Worm (Caenorhabditis elegans) whole organism, dauer: ENCODE measurements around the gene gtap-1.
"Not testable (repeated sequence)": the region's sequence is repeated elsewhere in the genome, so short reads cannot be mapped to it uniquely, and the experiment has no call there.

ENCODE experiments used
- unc-62 ChIP-seq: sonication (generic microtip); optimal IDR thresholded peaks from 2 replicates; lab custom pipeline; 2017; ENCODE audit warnings: missing biosample characterization, missing genetic modification reagents, missing genetic modification characterization

Gene gtap-1

DNA sequence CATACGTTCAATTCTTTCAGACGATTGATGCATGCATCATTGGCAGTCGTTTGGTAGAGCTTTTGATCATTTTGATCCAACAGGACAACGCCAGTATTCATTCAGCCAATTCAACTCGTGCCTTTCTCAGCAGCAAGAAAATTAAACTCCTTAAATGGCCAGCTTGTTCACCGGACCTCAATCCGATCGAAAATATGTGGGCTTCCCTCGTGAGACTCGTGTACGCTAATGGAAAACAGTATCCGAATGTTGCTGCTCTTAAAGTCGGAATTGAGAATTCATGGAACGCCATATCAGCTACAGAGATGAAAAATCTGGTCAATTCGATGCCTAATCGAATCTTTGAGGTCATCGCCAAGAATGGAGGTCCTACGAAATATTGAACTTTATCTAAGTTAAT is 17.7 kb downstream of the gtap-1 start, which contains the start of gene wago-5:
Gene wago-5, minus strand, starts transcription at position 101 of the 400 bp plus-strand sequence.
- not testable (repeated sequence) for TF ChIP-seq unc-62 (GFP tag; lab: Kevin White, UChicago)

DNA sequence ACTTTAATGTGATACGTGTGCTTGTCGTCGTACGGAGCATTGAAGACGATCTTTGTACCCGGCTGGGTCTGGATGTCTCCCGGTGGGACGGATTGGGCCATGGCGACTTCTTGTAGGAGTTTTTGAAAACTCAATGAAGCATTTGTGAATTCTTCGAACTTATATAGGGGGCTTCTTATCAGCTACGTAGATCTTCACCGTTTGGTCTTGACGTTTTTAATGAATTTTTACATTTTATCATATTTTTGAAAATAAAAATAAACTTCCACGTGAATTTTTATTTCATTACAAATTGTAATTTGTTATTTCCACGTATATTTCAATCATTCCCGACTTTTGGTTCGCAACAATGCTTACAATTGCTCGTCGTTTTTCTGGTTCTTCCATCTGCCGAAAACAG is 22.8 kb downstream of the gtap-1 start, which contains the start of the genes msp-64 and ZK1248.5:
Gene msp-64, minus strand, starts transcription at position 101 of the 400 bp plus-strand sequence.
Gene ZK1248.5, plus strand, starts transcription at position 285 of the 400 bp plus-strand sequence.
- no peak for TF ChIP-seq unc-62 (GFP tag; lab: Kevin White, UChicago)

DNA sequence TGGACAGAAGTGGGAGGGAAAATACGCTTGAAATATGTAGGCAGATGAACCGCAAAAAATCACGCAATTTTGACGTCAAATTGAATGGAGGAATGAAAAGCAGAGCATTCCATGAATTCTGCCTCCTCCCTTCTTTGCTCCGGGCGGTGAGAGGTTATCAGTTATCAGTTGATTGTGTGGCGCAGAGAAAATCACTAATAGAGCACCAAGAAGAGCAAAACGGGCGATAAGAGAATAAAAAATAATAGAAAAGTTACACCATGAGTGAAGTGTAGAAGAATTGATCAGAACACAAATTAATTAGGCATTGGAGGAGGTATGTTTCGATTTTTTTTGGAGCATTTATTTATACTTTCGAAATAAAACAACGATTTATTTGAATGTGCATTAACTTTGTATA is 26.5 kb downstream of the gtap-1 start:
- no peak for TF ChIP-seq unc-62 (GFP tag; lab: Kevin White, UChicago)

DNA sequence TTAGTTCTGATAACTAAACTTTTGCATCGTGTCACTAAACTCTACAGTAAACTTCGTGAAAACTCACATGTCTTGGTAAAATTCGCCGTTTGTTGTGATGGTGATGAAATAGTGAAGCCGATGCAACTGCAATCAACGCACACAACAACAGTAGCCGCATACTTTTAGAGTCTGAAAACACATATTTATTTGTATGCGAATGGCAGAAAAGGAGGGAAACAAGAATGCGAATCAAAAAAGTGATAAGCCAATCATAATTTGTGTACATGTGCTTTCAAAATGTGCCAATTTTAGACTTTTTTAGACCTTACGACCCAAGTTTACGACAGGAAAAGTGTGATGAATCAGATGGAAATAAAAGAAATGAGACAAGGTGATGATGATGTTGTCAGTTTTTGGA is 27.7 kb downstream of the gtap-1 start, which contains the start of gene K05F1.10:
Gene K05F1.10, minus strand, starts transcription at position 171 of the 400 bp plus-strand sequence.
- no peak for TF ChIP-seq unc-62 (GFP tag; lab: Kevin White, UChicago)

DNA sequence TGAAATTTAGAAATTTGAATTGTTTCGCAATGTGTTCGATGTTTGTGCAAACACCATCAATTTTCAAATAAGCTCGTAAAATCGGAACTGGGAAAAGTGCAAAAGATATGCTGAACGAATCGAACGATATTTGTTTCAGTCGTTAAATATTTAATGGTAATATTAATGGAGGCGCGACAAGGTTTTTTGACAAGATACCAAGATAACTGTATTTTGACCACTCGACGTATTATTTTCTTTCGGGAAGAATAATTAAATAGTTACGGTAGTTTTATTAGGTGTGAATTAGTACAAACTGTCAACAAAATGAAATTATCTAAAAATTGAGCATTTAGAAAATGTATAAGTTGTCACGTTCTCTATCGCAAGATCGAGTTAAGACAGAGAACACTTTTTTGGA is 28.7 kb downstream of the gtap-1 start:
- no peak for TF ChIP-seq unc-62 (GFP tag; lab: Kevin White, UChicago)

DNA sequence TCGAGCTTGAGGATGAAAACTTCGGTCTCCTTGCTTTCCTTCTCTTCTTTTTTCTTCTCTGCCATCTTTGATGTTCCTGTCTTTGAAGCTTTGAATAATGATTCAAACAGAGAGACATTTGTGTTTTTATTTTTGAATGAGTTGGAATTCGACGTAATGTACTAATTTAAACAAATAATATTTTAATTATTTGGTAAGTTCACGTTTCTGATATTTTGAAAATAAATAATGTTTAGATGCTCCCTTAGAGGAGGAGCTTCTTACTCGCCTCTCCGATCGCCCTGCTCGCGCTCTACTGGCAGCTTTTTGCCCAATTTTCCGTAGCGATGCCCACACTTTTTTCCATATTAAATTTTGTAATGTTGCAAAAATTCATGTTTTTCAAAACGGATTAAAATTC is 32.0 kb downstream of the gtap-1 start, which contains the start of the genes K05F1.9 and K05F1.1:
Gene K05F1.9, minus strand, starts transcription at position 101 of the 400 bp plus-strand sequence.
Gene K05F1.1, plus strand, starts transcription at position 308 of the 400 bp plus-strand sequence.
- no peak for TF ChIP-seq unc-62 (GFP tag; lab: Kevin White, UChicago)

DNA sequence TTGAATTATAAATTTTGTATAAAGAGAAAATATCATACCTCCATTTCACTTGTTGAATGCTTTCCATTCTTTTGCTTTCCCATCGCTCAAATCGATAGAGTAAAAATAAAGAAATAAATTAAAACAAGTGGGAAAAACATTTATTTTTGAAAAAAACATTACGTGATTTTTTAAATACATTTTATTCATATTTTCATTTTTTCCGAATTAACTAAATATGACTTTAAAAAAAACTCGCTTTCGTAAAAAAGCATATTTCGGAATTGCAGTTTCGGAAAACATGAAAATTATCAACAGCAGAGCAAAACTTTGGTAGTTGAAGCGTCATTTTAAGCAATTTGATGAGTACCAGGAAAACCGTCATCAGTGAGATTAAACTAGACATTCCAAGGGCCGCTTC is 33.5 kb downstream of the gtap-1 start, which contains the start of gene K05F1.8:
Gene K05F1.8, minus strand, starts transcription at position 101 of the 400 bp plus-strand sequence.
- TF ChIP-seq unc-62 (GFP tag; lab: Kevin White, UChicago), result no peak

DNA sequence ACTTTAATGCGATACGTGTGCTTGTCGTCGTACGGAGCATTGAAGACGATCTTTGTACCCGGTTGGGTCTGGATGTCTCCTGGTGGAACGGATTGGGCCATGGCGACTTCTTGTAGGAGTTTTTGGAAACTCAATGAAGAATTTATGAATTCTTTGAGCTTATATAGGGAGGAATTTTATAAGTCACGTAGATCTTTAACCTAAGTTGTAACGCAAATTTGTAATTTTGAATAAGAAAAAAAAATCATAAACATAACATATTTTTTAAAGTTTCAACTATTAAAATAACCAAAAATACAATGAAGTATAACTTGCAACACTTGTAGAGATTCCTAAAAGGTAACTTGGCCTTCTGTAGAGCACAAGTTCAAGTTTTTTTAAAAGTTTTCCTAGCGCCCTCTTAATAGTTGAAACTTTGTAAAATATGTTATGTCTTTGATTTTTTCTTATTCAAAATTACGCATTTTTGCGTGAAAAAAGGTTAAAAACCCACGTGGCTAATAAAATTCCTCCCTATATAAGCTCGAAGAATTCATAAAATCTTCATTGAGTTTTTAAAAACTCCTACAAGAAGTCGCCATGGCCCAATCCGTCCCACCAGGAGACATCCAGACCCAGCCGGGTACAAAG is 35.6 kb downstream of the gtap-1 start, which contains the start of the genes msp-63 and msp-142:
Gene msp-63, minus strand, starts transcription at position 101 of the 630 bp plus-strand sequence.
Gene msp-142, plus strand, starts transcription at position 580 of the 630 bp plus-strand sequence.
- TF ChIP-seq unc-62 (GFP tag; lab: Kevin White, UChicago), result no peak

DNA sequence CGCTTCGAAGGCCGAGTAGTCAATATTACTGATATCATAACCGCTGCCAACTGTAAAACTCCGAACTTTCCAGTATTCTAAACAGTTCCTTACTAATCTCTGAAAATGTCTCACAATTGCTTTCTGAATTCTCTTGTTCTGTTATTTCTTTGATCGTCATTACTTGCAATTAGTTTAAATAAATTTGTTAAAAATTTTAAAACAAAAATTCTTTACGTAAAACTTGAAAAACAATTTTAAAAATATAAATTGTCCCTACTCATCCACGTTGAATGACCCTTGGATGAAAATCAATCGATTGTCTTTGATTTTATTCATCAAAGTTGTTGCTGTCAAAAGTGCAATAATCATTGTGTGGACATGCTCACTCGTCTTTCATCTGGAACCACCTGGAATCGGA is 38.8 kb downstream of the gtap-1 start, which contains the start of gene acdh-8:
Gene acdh-8, plus strand, starts transcription at position 301 of the 400 bp plus-strand sequence.
- TF ChIP-seq unc-62 (GFP tag; lab: Kevin White, UChicago), result no peak

DNA sequence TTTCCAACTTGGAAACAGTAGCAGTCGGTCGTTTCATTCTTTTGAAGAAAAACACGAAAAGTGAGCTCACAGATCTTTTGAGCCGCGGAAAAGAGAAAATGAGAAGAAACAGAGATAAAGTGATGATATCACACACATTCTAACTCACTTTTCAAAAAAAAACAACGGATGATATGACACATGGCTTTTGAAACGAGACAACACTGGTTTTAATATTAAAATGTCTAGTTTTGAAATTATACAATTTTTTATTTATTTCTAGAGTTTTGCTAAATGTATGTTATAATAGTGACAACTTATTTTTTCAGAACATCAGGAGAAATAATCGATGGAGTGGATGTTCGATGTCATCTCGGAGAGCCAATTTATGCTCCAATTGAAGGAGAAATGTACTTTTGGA is 40.5 kb downstream of the gtap-1 start, which contains the start of gene K05F1.14:
Gene K05F1.14, minus strand, starts transcription at position 101 of the 400 bp plus-strand sequence.
- no peak for TF ChIP-seq unc-62 (GFP tag; lab: Kevin White, UChicago)

DNA sequence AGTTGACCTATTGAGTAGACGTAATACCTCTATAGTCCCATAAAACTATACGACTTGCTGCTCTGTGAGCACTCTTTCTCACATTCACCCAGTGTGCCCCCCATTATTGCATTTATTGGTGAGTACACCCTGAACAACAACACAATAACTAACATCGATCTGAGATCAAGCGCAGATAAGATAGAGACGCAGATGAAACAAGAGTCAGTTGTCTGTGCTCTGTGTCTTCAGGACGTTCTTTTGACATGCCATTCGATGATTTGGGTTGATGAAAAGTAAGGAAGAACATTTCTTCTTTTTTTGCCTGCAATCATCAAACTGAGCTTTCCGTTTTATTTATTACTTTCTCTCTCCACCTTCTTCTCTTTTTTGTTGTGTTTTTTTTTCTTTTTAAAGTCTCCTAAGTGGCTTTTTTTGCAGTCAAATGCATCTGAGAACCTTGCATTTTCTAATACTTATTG is 42.7 kb downstream of the gtap-1 start, which contains the start of gene lect-2:
Gene lect-2, plus strand, starts transcription at position 411 of the 461 bp plus-strand sequence.
- no peak for TF ChIP-seq unc-62 (GFP tag; lab: Kevin White, UChicago)

DNA sequence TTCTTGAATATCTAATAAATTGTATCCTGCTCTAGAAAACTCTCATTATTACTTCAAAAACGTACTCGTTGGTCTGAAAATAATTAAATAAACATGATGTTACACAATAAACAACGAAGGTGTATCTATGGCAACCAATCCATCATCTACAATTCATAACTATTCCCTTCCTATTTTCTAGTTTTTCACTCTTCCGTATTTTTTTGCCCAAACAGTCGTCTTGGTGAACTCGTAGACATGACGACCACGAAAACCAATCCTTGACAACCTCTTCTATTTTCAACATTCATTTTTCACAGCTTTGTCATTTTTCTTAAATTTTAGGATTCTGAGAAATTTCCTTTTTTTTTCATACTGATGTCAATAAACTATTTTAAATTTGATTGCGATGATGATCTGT is 44.2 kb downstream of the gtap-1 start, which contains the start of gene K05F1.13:
Gene K05F1.13, plus strand, starts transcription at position 301 of the 400 bp plus-strand sequence.
- TF ChIP-seq unc-62 (GFP tag; lab: Kevin White, UChicago), result no peak

DNA sequence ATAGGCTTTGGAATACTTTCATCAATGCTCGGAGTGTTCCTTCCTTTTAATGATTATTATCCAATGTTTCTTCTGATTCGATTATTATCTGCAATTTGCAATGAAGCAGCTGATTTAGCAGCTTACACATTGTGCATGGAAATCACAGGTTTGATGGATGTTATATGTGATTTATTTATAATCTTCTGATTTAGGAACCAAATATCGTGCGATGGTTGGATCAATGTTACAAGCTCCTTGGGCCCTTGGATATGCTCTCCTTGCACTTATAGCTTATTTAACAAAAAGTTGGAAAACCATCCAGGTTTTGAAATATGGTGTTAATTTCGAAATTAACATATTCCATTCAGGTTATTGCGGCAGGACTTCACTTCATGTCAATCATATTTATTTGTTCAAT is 47.5 kb downstream of the gtap-1 start:
- no peak for TF ChIP-seq unc-62 (GFP tag; lab: Kevin White, UChicago)

DNA sequence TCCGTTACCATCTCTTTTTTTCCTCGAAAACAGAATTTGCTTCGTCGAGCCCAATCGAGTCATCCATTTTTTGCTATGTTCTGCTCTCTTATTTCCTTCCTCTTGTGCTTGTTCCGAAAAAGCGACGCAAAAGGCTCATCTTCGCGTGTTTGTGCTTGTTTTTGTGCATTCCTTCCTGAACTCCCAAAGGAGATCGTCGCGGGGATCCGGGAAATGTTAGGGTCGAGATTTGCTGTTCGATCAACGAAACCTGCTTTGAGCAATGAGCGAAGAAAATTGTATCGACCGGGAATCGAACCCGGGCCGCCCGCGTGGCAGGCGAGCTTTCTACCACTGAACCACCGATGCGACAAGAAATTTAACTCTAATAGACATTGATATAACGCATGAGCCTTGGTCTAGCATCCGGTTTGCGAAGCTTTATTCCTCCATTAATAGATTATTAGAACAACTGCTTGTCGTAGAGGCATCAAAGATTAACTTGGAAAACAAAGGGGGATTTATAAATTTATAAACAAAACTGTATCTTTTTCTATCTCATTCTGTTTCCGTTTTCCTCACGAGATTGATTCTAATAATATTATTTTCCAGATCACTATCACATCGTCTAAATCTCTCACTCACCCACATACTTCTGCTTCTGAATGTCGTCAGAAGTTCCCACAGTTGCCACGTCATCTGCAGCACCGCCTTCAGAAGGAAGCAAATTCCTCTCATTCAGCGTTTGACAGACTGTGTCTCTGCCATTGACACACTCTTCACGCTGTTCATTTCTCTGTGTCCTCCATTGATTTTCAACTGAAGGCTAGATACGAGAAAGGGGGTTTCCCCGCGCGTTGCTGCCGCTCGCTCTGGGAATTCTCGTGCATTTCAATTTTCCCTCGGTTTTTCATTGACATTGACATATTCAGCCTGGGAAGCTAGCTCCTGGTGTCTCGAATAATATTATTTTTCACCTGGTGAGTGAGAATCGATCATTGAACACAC is 50.8 kb downstream of the gtap-1 start, which contains the start of gene K05F1.6:
Gene K05F1.6, plus strand, starts transcription at position 586 of the 987 bp plus-strand sequence.
- no peak for TF ChIP-seq unc-62 (GFP tag; lab: Kevin White, UChicago)

DNA sequence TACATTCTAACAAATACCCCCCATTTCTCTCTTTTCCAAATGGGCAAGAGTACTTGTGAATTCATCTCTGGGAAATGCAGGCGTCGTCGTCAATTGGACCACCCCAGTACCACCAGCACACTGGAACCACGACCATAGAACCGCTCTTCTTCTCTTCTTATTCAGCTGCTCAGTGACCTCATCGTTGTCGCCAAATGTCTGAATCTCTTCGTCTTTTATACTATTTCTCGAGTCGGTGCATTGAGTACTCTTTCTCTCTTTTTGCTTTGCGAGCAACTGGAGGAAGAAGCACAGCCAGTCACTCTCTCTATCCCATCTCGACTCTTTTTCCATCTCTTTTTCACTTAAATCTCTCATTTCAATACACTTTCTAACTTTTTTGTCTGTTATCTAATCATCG is 53.2 kb downstream of the gtap-1 start:
- TF ChIP-seq unc-62 (GFP tag; lab: Kevin White, UChicago), result no peak
